Worm (Caenorhabditis elegans) whole organism, L4 larva: ENCODE measurements around the gene F07E5.5.

Experiments
- D1046.2 ChIP-seq: fragments of 200-800 bp; sonication (Bioruptor generic); IDR thresholded peaks from 2 replicates; pipeline ENCODE4 v1.3.6; 2022; ENCODE audit warnings: missing genetic modification characterization, missing compliant biosample characterization
- F37D6.2 ChIP-seq: sonication (generic microtip); optimal IDR thresholded peaks from 2 replicates; lab custom pipeline; 2016; ENCODE audit warnings: mild to moderate bottlenecking, missing genetic modification characterization, missing compliant biosample characterization
- F44E2.7 ChIP-seq: fragments of 200-800 bp; sonication (Bioruptor generic); IDR thresholded peaks from 2 replicates; pipeline ENCODE4 v2.1.2; 2022; ENCODE audit warnings: missing genetic modification characterization, missing compliant biosample characterization
- ZK546.5 ChIP-seq, 2 experiments: sonication (generic microtip); optimal IDR thresholded peaks; 2 replicates each; lab custom pipeline; 2017; ENCODE audit warnings: missing biosample characterization in 2 of 2, missing genetic modification characterization in 2 of 2
- aha-1 ChIP-seq: fragments of 150-350 bp; peaks from one replicate; lab custom pipeline; 2014; ENCODE audit warnings: missing biosample characterization, missing genetic modification characterization
- ama-1 ChIP-seq: fragments of 150-350 bp; optimal IDR thresholded peaks from 2 replicates; lab custom pipeline; 2014; ENCODE audit warnings: inconsistent platforms, mixed read lengths
- attf-4 ChIP-seq: sonication (generic microtip); optimal IDR thresholded peaks from 3 replicates; lab custom pipeline; 2017; ENCODE audit warnings: missing biosample characterization, missing genetic modification characterization
- ceh-44 ChIP-seq: fragments of 200-800 bp; sonication (Bioruptor generic); IDR thresholded peaks from 2 replicates; pipeline ENCODE4 v1.3.6; 2022; ENCODE audit warnings: missing genetic modification reagents, missing genetic modification characterization, missing compliant biosample characterization
- ceh-62 ChIP-seq: sonication (generic microtip); optimal IDR thresholded peaks from 2 replicates; lab custom pipeline; 2017; ENCODE audit warnings: missing biosample characterization, missing genetic modification characterization
- ces-1 ChIP-seq: fragments of 150-350 bp; sonication (generic microtip); optimal IDR thresholded peaks from 4 replicates; lab custom pipeline; 2014; ENCODE audit warnings: missing biosample characterization, missing genetic modification reagents, missing genetic modification characterization
- cey-2 ChIP-seq: sonication (generic microtip); optimal IDR thresholded peaks from 3 replicates; lab custom pipeline; 2017; ENCODE audit warnings: missing genetic modification characterization, mild to moderate bottlenecking, missing compliant biosample characterization, antibody characterized with exemption, borderline replicate concordance; ENCODE audit not compliant: insufficient read depth
- daf-12 ChIP-seq: fragments of 150-350 bp; optimal IDR thresholded peaks from 2 replicates; lab custom pipeline; 2014; ENCODE audit warnings: missing biosample characterization, missing genetic modification reagents, missing genetic modification characterization
- daf-8 ChIP-seq: fragments of 200-800 bp; sonication (Bioruptor generic); IDR thresholded peaks from 2 replicates; pipeline ENCODE4 v1.3.6; 2022; ENCODE audit warnings: missing genetic modification characterization, missing compliant biosample characterization
- dmd-9 ChIP-seq: fragments of 200-800 bp; sonication (Bioruptor generic); IDR thresholded peaks from 2 replicates; pipeline ENCODE4 v1.3.6; 2022; ENCODE audit warnings: missing genetic modification reagents, missing genetic modification characterization, missing compliant biosample characterization
- dpl-1 ChIP-seq: fragments of 150-350 bp; optimal IDR thresholded peaks from 2 replicates; lab custom pipeline; 2014; ENCODE audit warnings: missing biosample characterization, missing genetic modification reagents, missing genetic modification characterization
- duxl-1 ChIP-seq: sonication (generic microtip); optimal IDR thresholded peaks from 2 replicates; lab custom pipeline; 2016; ENCODE audit warnings: mild to moderate bottlenecking, missing genetic modification characterization, moderate library complexity, missing compliant biosample characterization; ENCODE audit not compliant: poor library complexity
- dve-1 ChIP-seq: sonication (generic microtip); optimal IDR thresholded peaks from 2 replicates; lab custom pipeline; 2017; ENCODE audit warnings: antibody characterized with exemption, mild to moderate bottlenecking, missing genetic modification characterization, missing compliant biosample characterization; ENCODE audit not compliant: insufficient read depth
- egl-43 ChIP-seq: fragments of 200-800 bp; sonication (Bioruptor generic); IDR thresholded peaks from 2 replicates; pipeline ENCODE4 v1.3.6; 2022; ENCODE audit warnings: missing genetic modification reagents, missing genetic modification characterization, missing compliant biosample characterization
- fos-1 ChIP-seq: fragments of 150-350 bp; optimal IDR thresholded peaks from 2 replicates; lab custom pipeline; 2014; ENCODE audit warnings: missing biosample characterization, missing genetic modification characterization
- hif-1 ChIP-seq, 2 experiments: sonication (generic microtip); optimal IDR thresholded peaks; 2 replicates each; lab custom pipeline; 2016 to 2017; ENCODE audit warnings: missing compliant biosample characterization in 2 of 2, missing genetic modification characterization in 2 of 2, missing genetic modification reagents in 2 of 2, missing genotype in 2 of 2, mild to moderate bottlenecking in 1 of 2
- jun-1 ChIP-seq: fragments of 150-350 bp; optimal IDR thresholded peaks from 2 replicates; lab custom pipeline; 2014; ENCODE audit warnings: missing biosample characterization, missing genetic modification reagents, missing genetic modification characterization
- lin-1 ChIP-seq: fragments of 200-800 bp; sonication (Bioruptor generic); IDR thresholded peaks from 2 replicates; pipeline ENCODE4 v1.3.6; 2022; ENCODE audit warnings: missing genetic modification reagents, missing genetic modification characterization, missing compliant biosample characterization
- lin-13 ChIP-seq: fragments of 150-350 bp; optimal IDR thresholded peaks from 2 replicates; lab custom pipeline; 2014; ENCODE audit warnings: missing biosample characterization, missing genetic modification reagents, missing genetic modification characterization
- lin-15B ChIP-seq: fragments of 150-350 bp; sonication (generic microtip); optimal IDR thresholded peaks from 3 replicates; lab custom pipeline; 2014; ENCODE audit warnings: missing biosample characterization, missing genetic modification characterization
- mdl-1 ChIP-seq, 2 experiments: fragments of 150-350 bp in 1 of 2; sonication (generic microtip) in 1 of 2; optimal IDR thresholded peaks; 2 replicates each; lab custom pipeline; 2014 to 2017; ENCODE audit warnings: missing biosample characterization in 2 of 2, missing genetic modification characterization in 2 of 2
- mep-1 ChIP-seq: fragments of 150-350 bp; sonication (generic microtip); optimal IDR thresholded peaks from 3 replicates; lab custom pipeline; 2014; ENCODE audit warnings: missing biosample characterization, missing genetic modification characterization
- mes-2 ChIP-seq: sonication (generic microtip); optimal IDR thresholded peaks from 2 replicates; lab custom pipeline; 2016; ENCODE audit warnings: missing genotype, mild to moderate bottlenecking, missing genetic modification characterization, missing compliant biosample characterization; ENCODE audit not compliant: poor library complexity, severe bottlenecking
- mxl-3 ChIP-seq: fragments of 200-800 bp; sonication (Bioruptor generic); optimal IDR thresholded peaks from 2 replicates; lab custom pipeline; 2018; ENCODE audit warnings: mild to moderate bottlenecking, missing genetic modification characterization, missing compliant biosample characterization
- nhr-102 ChIP-seq: sonication (generic microtip); optimal IDR thresholded peaks from 2 replicates; lab custom pipeline; 2016; ENCODE audit warnings: mild to moderate bottlenecking, missing genetic modification characterization, moderate library complexity, missing compliant biosample characterization
- nhr-237 ChIP-seq: sonication (generic microtip); optimal IDR thresholded peaks from 2 replicates; lab custom pipeline; 2017; ENCODE audit warnings: missing biosample characterization, missing genetic modification characterization
- nhr-41 ChIP-seq: fragments of 200-800 bp; sonication (Bioruptor generic); IDR thresholded peaks from 2 replicates; pipeline ENCODE4 v1.3.6; 2022; ENCODE audit warnings: missing genetic modification reagents, missing genetic modification characterization, missing compliant biosample characterization
- nhr-6 ChIP-seq: fragments of 150-350 bp; optimal IDR thresholded peaks from 2 replicates; lab custom pipeline; 2014; ENCODE audit warnings: missing biosample characterization, missing genetic modification characterization
- saeg-2 ChIP-seq: fragments of 200-800 bp; sonication (Bioruptor generic); IDR thresholded peaks from 2 replicates; pipeline ENCODE4 v1.3.6; 2022; ENCODE audit warnings: missing genetic modification reagents, missing genetic modification characterization, missing compliant biosample characterization
- set-16 ChIP-seq: fragments of 200-800 bp; sonication (Bioruptor generic); IDR thresholded peaks from 2 replicates; pipeline ENCODE4 v1.3.6; 2022; ENCODE audit warnings: missing genetic modification reagents, missing genetic modification characterization, missing compliant biosample characterization
- skn-1 ChIP-seq: fragments of 150-350 bp; optimal IDR thresholded peaks from 2 replicates; lab custom pipeline; 2014; ENCODE audit warnings: missing biosample characterization, missing genetic modification characterization
- snpc-1.2 ChIP-seq: fragments of 200-800 bp; sonication (Bioruptor generic); IDR thresholded peaks from 2 replicates; pipeline ENCODE4 v1.3.6; 2022; ENCODE audit warnings: missing genetic modification reagents, missing genetic modification characterization, missing compliant biosample characterization
- snpc-4 ChIP-seq: fragments of 150-350 bp; optimal IDR thresholded peaks from 2 replicates; lab custom pipeline; 2014; ENCODE audit warnings: missing biosample characterization, missing genetic modification characterization
- tra-1 ChIP-seq: fragments of 200-800 bp; sonication (Bioruptor generic); IDR thresholded peaks from 2 replicates; pipeline ENCODE4 v1.3.6; 2022; ENCODE audit warnings: missing genetic modification reagents, missing genetic modification characterization, missing compliant biosample characterization
- unc-130 ChIP-seq: sonication (generic microtip); optimal IDR thresholded peaks from 2 replicates; lab custom pipeline; 2016; ENCODE audit warnings: missing genetic modification reagents, missing genetic modification characterization, missing compliant biosample characterization
- unc-39 ChIP-seq: sonication (generic microtip); optimal IDR thresholded peaks from 2 replicates; lab custom pipeline; 2017; ENCODE audit warnings: missing biosample characterization, missing genetic modification characterization
- zag-1 ChIP-seq: fragments of 150-350 bp; optimal IDR thresholded peaks from 2 replicates; lab custom pipeline; 2014; ENCODE audit warnings: missing biosample characterization, missing genetic modification characterization
- ztf-11 ChIP-seq: fragments of 150-350 bp; optimal IDR thresholded peaks from 2 replicates; lab custom pipeline; 2014; ENCODE audit warnings: missing biosample characterization, missing genetic modification characterization

The F07E5.5 gene

DNA sequence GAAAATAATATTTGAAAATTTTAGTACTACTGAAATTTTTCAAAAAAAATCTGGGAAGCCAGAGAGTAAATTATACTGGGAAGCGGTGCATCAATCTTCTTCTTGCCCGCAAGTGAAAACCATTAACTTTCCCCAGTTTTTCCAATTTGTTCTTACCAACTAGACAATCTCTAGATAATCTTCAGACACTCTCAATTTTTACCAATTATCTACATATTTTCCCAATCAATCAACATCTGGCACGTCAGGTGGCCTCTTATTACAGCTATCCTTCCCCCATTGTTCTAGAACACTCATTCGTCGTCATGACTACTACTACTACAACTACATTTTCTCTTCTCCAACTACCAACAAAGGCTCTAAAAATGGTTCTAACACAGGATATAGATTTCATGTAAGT lies 5.6 kb upstream of the F07E5.5 start, which contains the start of gene fbxb-6:
Gene fbxb-6 (plus strand): TSS at position 301 of the 400 bp plus-strand sequence.
- TF ChIP-seq hif-1 (tag; optimal IDR thresholded peaks at IDR 0.05; lab: Kevin White, UChicago) (no peak), ces-1 (GFP tag; lab: Kevin White, UChicago) (no peak), ceh-62 (tag; lab: Kevin White, UChicago) (no peak), dve-1 (tag; lab: Kevin White, UChicago) (no peak), saeg-2 (no peak), ztf-11 (tag; lab: Kevin White, UChicago) (no peak), duxl-1 (tag; lab: Kevin White, UChicago) (no peak), dpl-1 (GFP tag; lab: Kevin White, UChicago) (no peak), mxl-3 (GFP tag; lab: Kevin White, UChicago) (no peak)

DNA sequence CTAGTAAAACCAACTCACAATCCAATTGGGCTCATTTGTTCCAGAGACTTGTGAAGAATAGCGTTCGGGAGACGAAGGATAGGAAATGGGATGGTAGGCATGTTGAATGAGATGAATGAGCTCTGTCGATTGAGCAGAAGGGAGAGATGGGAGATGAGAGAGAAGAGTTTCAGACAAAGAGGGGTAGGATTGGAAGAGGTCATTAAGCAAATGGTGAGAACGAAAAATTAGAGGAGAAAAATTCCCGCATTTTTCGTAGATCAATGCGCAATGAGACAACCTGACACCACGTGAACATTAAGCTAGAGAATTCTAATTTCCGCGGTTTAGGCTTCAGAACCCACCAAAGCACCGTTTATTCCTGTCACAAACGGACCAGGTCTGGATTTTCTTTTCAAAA lies 5.1 kb upstream of the F07E5.5 start, which contains the start of gene F07E5.13:
Gene F07E5.13 (minus strand): TSS at position 101 of the 400 bp plus-strand sequence.
- TF ChIP-seq mdl-1 (tag; optimal IDR thresholded peaks at IDR 0.05; lab: Kevin White, UChicago) (no peak), mes-2 (tag; lab: Kevin White, UChicago) (no peak), ces-1 (GFP tag; lab: Kevin White, UChicago) (no peak), unc-39 (no peak), cey-2 (tag; lab: Kevin White, UChicago) (no peak), unc-130 (GFP tag; lab: Kevin White, UChicago) (no peak), F44E2.7 (GFP tag; lab: Robert Waterston, UW) (no peak), zag-1 (tag; lab: Kevin White, UChicago) (no peak), dmd-9 (GFP tag; lab: Robert Waterston, UW) (no peak)

DNA sequence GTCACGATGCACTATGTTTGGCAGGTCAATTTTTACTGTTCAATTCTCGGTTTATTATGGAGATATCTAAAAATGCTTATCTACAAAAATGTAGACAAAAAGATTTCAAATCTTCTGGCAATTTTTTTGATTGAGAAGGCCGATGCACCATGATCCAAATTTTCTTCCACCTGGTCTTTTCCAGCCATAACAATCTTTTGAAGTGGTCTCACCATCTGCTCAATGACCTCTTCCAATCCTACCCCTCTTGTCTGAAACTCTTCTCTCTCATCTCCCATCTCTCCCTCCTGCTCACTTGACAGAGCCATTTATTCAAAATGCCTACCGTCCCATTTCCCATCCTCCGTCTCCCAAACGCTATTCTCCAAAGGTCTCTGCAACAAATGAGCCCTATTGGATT lies 7.5 kb downstream of the F07E5.5 start, which contains the start of gene fbxb-35:
Gene fbxb-35 (plus strand): TSS at position 301 of the 400 bp plus-strand sequence.
- TF ChIP-seq lin-1 (GFP tag; lab: Robert Waterston, UW) (no peak), dve-1 (tag; lab: Kevin White, UChicago) (no peak), set-16 (GFP tag; lab: Robert Waterston, UW) (no peak), ama-1 (lab: Kevin White, UChicago) (no peak), tra-1 (GFP tag; lab: Robert Waterston, UW) (no peak), nhr-41 (GFP tag; lab: Robert Waterston, UW) (no peak), ZK546.5 (tag; optimal IDR thresholded peaks at IDR 0.05; lab: Kevin White, UChicago) (no peak), jun-1 (tag; lab: Kevin White, UChicago) (no peak), skn-1 (tag; lab: Kevin White, UChicago) (no peak), snpc-4 (tag; lab: Kevin White, UChicago) (no peak), ces-1 (GFP tag; lab: Kevin White, UChicago) (no peak), attf-4 (tag; lab: Kevin White, UChicago) (no peak)

DNA sequence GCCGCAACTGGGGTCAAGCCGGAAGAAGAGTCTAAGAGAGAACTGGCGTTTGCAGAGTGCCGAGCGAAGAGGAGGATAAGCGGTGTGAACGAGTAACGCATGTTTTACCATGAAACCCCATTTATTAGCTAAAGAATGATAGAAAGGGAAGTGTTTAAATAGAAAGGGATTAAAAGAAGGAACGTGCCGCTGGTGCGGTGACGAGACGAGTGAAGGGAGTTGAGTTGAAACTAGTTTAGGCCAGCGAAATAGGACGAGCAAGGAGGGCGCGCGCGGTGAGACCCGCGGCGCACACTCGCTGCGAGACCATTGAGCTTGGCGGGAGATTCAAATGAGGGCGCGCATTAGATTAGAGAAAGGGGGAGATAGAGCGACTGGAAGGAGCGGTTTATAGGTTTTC lies 12.3 kb downstream of the F07E5.5 start, which contains the start of gene math-1:
Gene math-1 (minus strand): TSS at position 101 of the 400 bp plus-strand sequence.
- TF ChIP-seq set-16 (GFP tag; lab: Robert Waterston, UW) = peak; percentile 51; the same call in 1 of the 2 replicates

DNA sequence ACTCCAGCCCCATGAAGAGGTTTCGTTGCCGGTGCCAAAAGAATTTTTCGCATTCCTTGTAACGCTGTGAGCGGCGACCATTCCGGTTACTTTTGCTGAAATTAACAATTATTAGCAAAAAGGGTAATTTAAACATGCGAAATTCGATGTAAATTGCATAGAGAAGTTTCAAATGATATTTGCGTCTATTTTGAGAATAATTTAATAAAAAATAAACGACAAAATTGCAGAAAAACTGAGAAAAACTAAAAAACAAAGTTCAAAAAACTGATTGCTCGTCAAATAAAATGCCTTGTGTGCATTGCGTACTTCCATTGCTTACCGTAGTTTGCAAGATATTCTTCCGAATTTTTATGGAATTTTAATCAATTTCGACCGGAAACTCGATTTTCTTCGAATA lies 13.4 kb downstream of the F07E5.5 start, which contains the start of gene bath-24:
Gene bath-24 (minus strand): TSS at position 101 of the 400 bp plus-strand sequence.
- TF ChIP-seq ceh-44 (GFP tag; lab: Robert Waterston, UW) = no peak
- TF ChIP-seq fos-1 (tag; lab: Kevin White, UChicago) = no peak
- TF ChIP-seq snpc-1.2 = no peak
- TF ChIP-seq mep-1 (tag; lab: Kevin White, UChicago) = no peak
- no peak for TF ChIP-seq unc-39
- no peak for TF ChIP-seq aha-1
- no peak for TF ChIP-seq nhr-102 (tag; lab: Kevin White, UChicago)
- TF ChIP-seq nhr-6 = no peak
- TF ChIP-seq lin-13 (GFP tag; lab: Kevin White, UChicago) = no peak
- TF ChIP-seq snpc-4 (tag; lab: Kevin White, UChicago) = no peak
- no peak for TF ChIP-seq F37D6.2
- no peak for TF ChIP-seq daf-8 (GFP tag; lab: Robert Waterston, UW)
- TF ChIP-seq nhr-237 (tag; lab: Kevin White, UChicago) = no peak
- TF ChIP-seq daf-12 (tag; lab: Kevin White, UChicago) = no peak
- no peak for TF ChIP-seq egl-43 (GFP tag; lab: Robert Waterston, UW)
- TF ChIP-seq lin-15B (tag; lab: Kevin White, UChicago) = no peak
- no peak for TF ChIP-seq D1046.2 (GFP tag; lab: Robert Waterston, UW)
